Worm (Caenorhabditis elegans) whole organism, L4 larva: ENCODE results near the gene fil-1.

ENCODE experiments used
- ama-1 ChIP-seq: fragments of 150-350 bp; optimal IDR thresholded peaks from 2 replicates; lab custom pipeline; 2014; ENCODE audit warnings: inconsistent platforms, mixed read lengths
- duxl-1 ChIP-seq: sonication (generic microtip); optimal IDR thresholded peaks from 2 replicates; lab custom pipeline; 2016; ENCODE audit warnings: mild to moderate bottlenecking, missing genetic modification characterization, moderate library complexity, missing compliant biosample characterization; ENCODE audit not compliant: poor library complexity
- hmg-1.1 ChIP-seq: fragments of 200-800 bp; sonication (Bioruptor generic); IDR thresholded peaks from 2 replicates; pipeline ENCODE4 v1.3.6; 2022; ENCODE audit warnings: missing genetic modification reagents, missing genetic modification characterization, missing compliant biosample characterization
- lin-15B ChIP-seq: fragments of 150-350 bp; sonication (generic microtip); optimal IDR thresholded peaks from 3 replicates; lab custom pipeline; 2014; ENCODE audit warnings: missing biosample characterization, missing genetic modification characterization
- snpc-4 ChIP-seq: fragments of 150-350 bp; optimal IDR thresholded peaks from 2 replicates; lab custom pipeline; 2014; ENCODE audit warnings: missing biosample characterization, missing genetic modification characterization
- unc-62 ChIP-seq, 3 experiments: fragments of 150-350 bp in 1 of 3; sonication (generic microtip); optimal IDR thresholded peaks in 2 of 3; peaks in 1 of 3; 1 replicate in 1 of 3; 2 replicates in 2 of 3; lab custom pipeline; 2014 to 2017; ENCODE audit warnings: missing biosample characterization in 3 of 3, missing genetic modification characterization in 3 of 3, missing genetic modification reagents in 3 of 3, missing genotype in 1 of 3
- zip-11 ChIP-seq: fragments of 200-800 bp; sonication (Bioruptor generic); IDR thresholded peaks from 2 replicates; pipeline ENCODE4 v1.3.6; 2022; ENCODE audit warnings: missing genetic modification characterization, missing compliant biosample characterization

- no peak for TF ChIP-seq zip-11 (GFP tag; lab: Robert Waterston, UW)
- TF ChIP-seq snpc-4: no peak
- no peak for TF ChIP-seq hmg-1.1 (GFP tag; lab: Robert Waterston, UW)
- TF ChIP-seq lin-15B (tag; lab: Kevin White, UChicago): no peak
- TF ChIP-seq unc-62 (GFP tag; optimal IDR thresholded peaks at IDR 0.05 in 1 of 2; lab: Kevin White, UChicago): no peak
- no peak for TF ChIP-seq unc-62 (tag; optimal IDR thresholded peaks at IDR 0.05; lab: Kevin White, UChicago)
- no peak for TF ChIP-seq ama-1 (lab: Kevin White, UChicago)
- no peak for TF ChIP-seq duxl-1 (tag; lab: Kevin White, UChicago)
Observed at ce11 chrV:14945697-14946096, 47.9 kb upstream of the fil-1 start, which contains the start of gene C30G7.3.
